Fruit fly (Drosophila melanogaster): ENCODE results near the gene Nca.

DNA sequence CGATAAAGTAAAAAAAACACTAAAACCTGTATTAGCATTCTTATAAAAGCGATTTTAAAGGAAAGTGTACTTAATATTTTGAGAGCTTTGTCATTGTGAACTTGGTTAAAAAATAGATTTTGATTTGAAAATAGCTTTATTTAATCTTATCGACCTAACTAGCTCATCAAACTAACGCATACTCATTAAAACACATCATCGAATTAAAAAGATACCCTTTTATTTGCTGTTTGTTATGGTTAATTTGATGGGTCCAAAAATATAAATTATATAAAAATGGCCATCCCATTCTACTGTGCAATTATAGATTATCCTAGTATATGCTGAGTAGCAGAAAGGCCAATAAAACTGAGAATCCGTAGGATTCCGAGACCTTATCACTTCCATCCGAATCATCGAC, 40.7 kb upstream of the Nca start, which contains the start of gene CG32219:
- TF ChIP-seq psq (optimal IDR thresholded peaks at IDR 0.05) (no peak), Sin3A (optimal IDR thresholded peaks at IDR 0.05) (no peak), Myc (optimal IDR thresholded peaks at IDR 0.05) (no peak)

All from Kc167 (cell line).